Worm (Caenorhabditis elegans) whole organism, L2 larva: ENCODE data around the gene Y53C12A.6.

Experiments
- elt-1 ChIP-seq: fragments of 150-350 bp; optimal IDR thresholded peaks from 2 replicates; lab custom pipeline; 2014; ENCODE audit warnings: missing biosample characterization, missing genetic modification characterization
- lin-11 ChIP-seq: fragments of 150-350 bp; sonication (generic microtip); optimal IDR thresholded peaks from 2 replicates; lab custom pipeline; 2014; ENCODE audit warnings: missing biosample characterization, missing genetic modification characterization, inconsistent platforms, mixed read lengths
- lsy-2 ChIP-seq, 2 experiments: fragments of 150-350 bp in 1 of 2; sonication (generic microtip) in 1 of 2; optimal IDR thresholded peaks; 2 replicates each; lab custom pipeline; 2014 to 2017; ENCODE audit warnings: missing biosample characterization in 2 of 2, missing genetic modification characterization in 2 of 2
- nhr-12 ChIP-seq: fragments of 150-350 bp; optimal IDR thresholded peaks from 2 replicates; lab custom pipeline; 2014; ENCODE audit warnings: missing biosample characterization, missing genetic modification characterization

ce11 chrII:9691839-9692238 is 26.0 kb downstream of the Y53C12A.6 start, which contains the start of gene nlp-11:
- TF ChIP-seq lin-11 (no peak), nhr-12 (tag; lab: Kevin White, UChicago) (no peak), elt-1 (tag; lab: Kevin White, UChicago) (no peak), lsy-2 (tag; optimal IDR thresholded peaks at IDR 0.05; lab: Kevin White, UChicago) (no peak)
